Fruit fly (Drosophila melanogaster) whole organism, prepupa: ENCODE data around the gene sra.

ENCODE experiments used
- Blimp-1 ChIP-seq: fragments of 200-800 bp; sonication (Bioruptor generic); optimal IDR thresholded peaks from 3 replicates; lab custom pipeline; 2017; ENCODE audit warnings: missing biosample characterization, missing genetic modification characterization, mild to moderate bottlenecking, moderate library complexity, missing genetic modification reagents
- CG10631 ChIP-seq: fragments of 200-800 bp; sonication (Bioruptor generic); optimal IDR thresholded peaks from 2 replicates; lab custom pipeline; 2016; ENCODE audit warnings: missing biosample characterization, missing genetic modification characterization
- CG10669 ChIP-seq: fragments of 200-800 bp; sonication (Bioruptor generic); optimal IDR thresholded peaks from 3 replicates; lab custom pipeline; 2018; ENCODE audit warnings: missing biosample characterization, mild to moderate bottlenecking, missing genetic modification characterization, moderate library complexity
- CG11294 ChIP-seq: fragments of 200-800 bp; sonication (Bioruptor generic); IDR thresholded peaks from 2 replicates; pipeline ENCODE4 v1.3.6; 2022; ENCODE audit warnings: missing biosample characterization, missing genetic modification characterization
- CG1621 ChIP-seq: fragments of 200-800 bp; sonication (Bioruptor generic); optimal IDR thresholded peaks from 3 replicates; lab custom pipeline; 2018; ENCODE audit warnings: missing biosample characterization, mild to moderate bottlenecking, missing genetic modification characterization
- CG31627 ChIP-seq: fragments of 200-800 bp; sonication (Bioruptor generic); optimal IDR thresholded peaks from 3 replicates; lab custom pipeline; 2016; ENCODE audit warnings: missing biosample characterization, missing genetic modification characterization
- CG32006 ChIP-seq: fragments of 200-800 bp; sonication (Bioruptor generic); optimal IDR thresholded peaks from 3 replicates; lab custom pipeline; 2017; ENCODE audit warnings: missing biosample characterization, mild to moderate bottlenecking, missing genetic modification characterization
- CG4318 ChIP-seq: fragments of 200-800 bp; sonication (Bioruptor generic); optimal IDR thresholded peaks from 3 replicates; lab custom pipeline; 2017; ENCODE audit warnings: missing biosample characterization, mild to moderate bottlenecking, missing genetic modification characterization
- CG6276 ChIP-seq: fragments of 200-800 bp; sonication (Bioruptor generic); optimal IDR thresholded peaks from 2 replicates; lab custom pipeline; 2017; ENCODE audit warnings: missing biosample characterization, mild to moderate bottlenecking, missing genetic modification characterization
- CG6792 ChIP-seq: fragments of 200-800 bp; sonication (Bioruptor generic); optimal IDR thresholded peaks from 3 replicates; lab custom pipeline; 2016; ENCODE audit warnings: missing biosample characterization, missing genetic modification characterization
- CG6808 ChIP-seq: fragments of 200-800 bp; sonication (Bioruptor generic); optimal IDR thresholded peaks from 3 replicates; lab custom pipeline; 2017; ENCODE audit warnings: missing biosample characterization, missing genetic modification characterization, mild to moderate bottlenecking, moderate library complexity, missing genetic modification reagents
- CG7368 ChIP-seq: fragments of 200-800 bp; sonication (Bioruptor generic); optimal IDR thresholded peaks from 3 replicates; lab custom pipeline; 2016; ENCODE audit warnings: missing biosample characterization, missing genetic modification characterization
- CG8119 ChIP-seq: fragments of 200-800 bp; sonication (Bioruptor generic); IDR thresholded peaks from 3 replicates; pipeline ENCODE4 v1.3.6; 2022; ENCODE audit warnings: missing biosample characterization, missing genetic modification characterization
- CG8319 ChIP-seq: fragments of 200-800 bp; sonication (Bioruptor generic); optimal IDR thresholded peaks from 3 replicates; lab custom pipeline; 2016; ENCODE audit warnings: missing biosample characterization, missing genetic modification characterization
- CG8632 ChIP-seq: fragments of 200-800 bp; sonication (Bioruptor generic); optimal IDR thresholded peaks from 3 replicates; lab custom pipeline; 2016; ENCODE audit warnings: missing biosample characterization, missing genetic modification characterization
- Eip75B ChIP-seq: fragments of 200-800 bp; sonication (Bioruptor generic); optimal IDR thresholded peaks from 3 replicates; lab custom pipeline; 2016; ENCODE audit warnings: missing biosample characterization, missing genetic modification characterization
- Eip78C ChIP-seq: fragments of 200-800 bp; sonication (Bioruptor generic); peaks from one replicate; lab custom pipeline; 2016; ENCODE audit warnings: missing biosample characterization, missing genetic modification characterization
- Ets21C ChIP-seq: fragments of 200-800 bp; sonication (Bioruptor generic); optimal IDR thresholded peaks from 3 replicates; lab custom pipeline; 2016; ENCODE audit warnings: missing biosample characterization, missing genetic modification characterization
- Ets96B ChIP-seq: fragments of 200-800 bp; optimal IDR thresholded peaks from 2 replicates; lab custom pipeline; 2019; ENCODE audit warnings: missing biosample characterization, mild to moderate bottlenecking, missing genetic modification characterization, moderate library complexity
- Gug ChIP-seq: fragments of 200-800 bp; sonication (Bioruptor generic); IDR thresholded peaks from 2 replicates; pipeline ENCODE4 v1.3.6; 2022; ENCODE audit warnings: missing biosample characterization, missing genetic modification characterization
- Hr38 ChIP-seq: sonication (Bioruptor generic); optimal IDR thresholded peaks from 2 replicates; lab custom pipeline; 2016; ENCODE audit warnings: missing biosample characterization, missing genetic modification characterization
- Hr39 ChIP-seq: fragments of 200-800 bp; sonication (Bioruptor generic); optimal IDR thresholded peaks from 2 replicates; lab custom pipeline; 2016; ENCODE audit warnings: missing biosample characterization, missing genetic modification characterization
- Hr4 ChIP-seq: fragments of 200-800 bp; sonication (Bioruptor generic); optimal IDR thresholded peaks from 3 replicates; lab custom pipeline; 2016; ENCODE audit warnings: missing biosample characterization, missing genetic modification characterization
- Lpt ChIP-seq: fragments of 200-800 bp; sonication (Bioruptor generic); optimal IDR thresholded peaks from 3 replicates; lab custom pipeline; 2016; ENCODE audit warnings: missing biosample characterization, missing genetic modification characterization
- Met ChIP-seq: fragments of 200-800 bp; sonication (Bioruptor generic); optimal IDR thresholded peaks from 3 replicates; lab custom pipeline; 2016; ENCODE audit warnings: missing biosample characterization, missing genetic modification characterization
- OdsH ChIP-seq: fragments of 200-800 bp; sonication (Bioruptor generic); optimal IDR thresholded peaks from 3 replicates; lab custom pipeline; 2016; ENCODE audit warnings: missing biosample characterization, missing genetic modification characterization
- Smox ChIP-seq: fragments of 200-800 bp; sonication (Bioruptor generic); optimal IDR thresholded peaks from 3 replicates; lab custom pipeline; 2016; ENCODE audit warnings: missing biosample characterization, missing genetic modification characterization
- Sox14 ChIP-seq: fragments of 200-800 bp; sonication (Bioruptor generic); optimal IDR thresholded peaks from 3 replicates; lab custom pipeline; 2016; ENCODE audit warnings: missing biosample characterization, missing genetic modification characterization
- Sox15 ChIP-seq: fragments of 200-800 bp; sonication (Bioruptor generic); optimal IDR thresholded peaks from 3 replicates; lab custom pipeline; 2016; ENCODE audit warnings: missing biosample characterization, missing genetic modification characterization
- acj6 ChIP-seq: fragments of 200-800 bp; sonication (Bioruptor generic); optimal IDR thresholded peaks from 3 replicates; lab custom pipeline; 2016; ENCODE audit warnings: missing biosample characterization, missing genetic modification characterization
- cyc ChIP-seq: fragments of 200-800 bp; sonication (Bioruptor generic); optimal IDR thresholded peaks from 3 replicates; lab custom pipeline; 2016; ENCODE audit warnings: missing biosample characterization, missing genetic modification characterization
- eg ChIP-seq: fragments of 200-800 bp; sonication (Bioruptor generic); IDR thresholded peaks from 3 replicates; pipeline ENCODE4 v1.3.6; 2022; ENCODE audit warnings: missing biosample characterization, missing genetic modification characterization
- esn ChIP-seq: fragments of 200-800 bp; sonication (Bioruptor generic); optimal IDR thresholded peaks from 2 replicates; lab custom pipeline; 2016; ENCODE audit warnings: missing biosample characterization, mild to moderate bottlenecking, missing genetic modification characterization, moderate library complexity
- fd85E ChIP-seq: fragments of 200-800 bp; sonication (Bioruptor generic); optimal IDR thresholded peaks from 3 replicates; lab custom pipeline; 2016; ENCODE audit warnings: missing biosample characterization, missing genetic modification characterization
- fkh ChIP-seq: fragments of 200-800 bp; sonication (Bioruptor generic); optimal IDR thresholded peaks from 3 replicates; lab custom pipeline; 2017; ENCODE audit warnings: missing biosample characterization, mild to moderate bottlenecking, missing genetic modification characterization, moderate library complexity
- lz ChIP-seq: fragments of 200-800 bp; sonication (Bioruptor generic); optimal IDR thresholded peaks from 3 replicates; lab custom pipeline; 2016; ENCODE audit warnings: missing biosample characterization, missing genetic modification characterization
- net ChIP-seq: fragments of 200-800 bp; sonication (Bioruptor generic); optimal IDR thresholded peaks from 3 replicates; lab custom pipeline; 2016; ENCODE audit warnings: missing biosample characterization, missing genetic modification characterization
- pdm3 ChIP-seq: fragments of 200-800 bp; sonication (Bioruptor generic); optimal IDR thresholded peaks from 3 replicates; lab custom pipeline; 2016; ENCODE audit warnings: missing biosample characterization, missing genetic modification characterization
- salr ChIP-seq, 2 experiments: fragments of 200-800 bp; sonication (Bioruptor generic); optimal IDR thresholded peaks; 3 replicates each; lab custom pipeline; 2016 to 2018; ENCODE audit warnings: missing biosample characterization in 2 of 2, missing genetic modification characterization in 2 of 2, mild to moderate bottlenecking in 1 of 2
- ss ChIP-seq, 2 experiments: fragments of 200-800 bp; sonication (Bioruptor generic); optimal IDR thresholded peaks; 2 replicates in 1 of 2; 3 replicates in 1 of 2; lab custom pipeline; 2017 to 2018; ENCODE audit warnings: mild to moderate bottlenecking in 2 of 2, missing biosample characterization in 2 of 2, missing genetic modification characterization in 2 of 2, moderate library complexity in 1 of 2
- svp ChIP-seq: fragments of 200-800 bp; sonication (Bioruptor generic); peaks from one replicate; lab custom pipeline; 2016; ENCODE audit warnings: missing biosample characterization, missing genetic modification characterization
- topi ChIP-seq: fragments of 200-800 bp; sonication (Bioruptor generic); optimal IDR thresholded peaks from 3 replicates; lab custom pipeline; 2016; ENCODE audit warnings: missing biosample characterization, missing genetic modification characterization
- vri ChIP-seq: fragments of 200-800 bp; sonication (Bioruptor generic); optimal IDR thresholded peaks from 3 replicates; lab custom pipeline; 2016; ENCODE audit warnings: missing biosample characterization, mild to moderate bottlenecking, missing genetic modification characterization

sra gene

DNA sequence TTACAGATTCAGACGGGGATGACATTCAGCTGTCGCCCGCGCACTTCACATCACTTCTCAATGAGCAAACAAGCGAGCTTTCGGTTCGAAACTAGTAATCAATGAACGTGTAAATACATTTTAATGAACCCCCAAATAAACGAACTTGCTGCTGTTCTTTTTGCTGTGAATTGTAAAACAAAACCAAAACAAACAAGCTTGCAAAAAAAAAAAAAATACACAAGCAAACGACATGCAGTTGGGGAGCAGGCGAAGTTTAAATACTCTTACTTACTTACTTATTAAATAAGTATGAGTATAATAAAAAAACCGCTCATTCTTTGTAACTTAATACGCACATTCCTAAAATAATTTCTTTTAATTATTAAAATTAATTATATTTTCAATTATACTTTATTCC is 32.5 kb upstream of the sra start (continued):
- peak in 1 of 2 experiments; percentile 24 for TF ChIP-seq salr (GFP tag; optimal IDR thresholded peaks at IDR 0.05; lab: Kevin White, UChicago)
- peak; percentile 23 for TF ChIP-seq CG6792 (GFP tag; lab: Kevin White, UChicago)
- peak; percentile 23 for TF ChIP-seq Met (GFP tag; lab: Kevin White, UChicago)
- peak; percentile 3 to 47 for TF ChIP-seq ss (GFP tag; optimal IDR thresholded peaks at IDR 0.05; lab: Kevin White, UChicago)

DNA sequence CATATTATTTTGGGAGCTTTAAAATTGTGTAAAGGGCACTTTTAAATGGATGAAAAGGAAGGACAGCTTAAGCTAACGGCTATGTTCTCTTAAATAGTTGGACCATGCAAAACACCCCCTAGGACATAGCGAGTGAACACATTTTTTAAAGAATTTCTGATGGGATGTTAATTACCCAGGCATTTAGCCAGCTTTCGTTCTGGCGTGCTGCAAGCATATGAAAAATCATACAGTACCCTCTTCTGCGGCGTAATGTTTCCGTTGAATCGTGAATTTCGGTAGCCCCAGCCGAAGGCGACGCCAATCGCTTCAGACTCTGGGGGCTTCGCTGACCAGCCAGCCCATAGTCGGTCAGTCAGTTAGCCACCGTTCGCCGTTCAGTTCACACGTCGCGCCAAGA is 32.1 kb upstream of the sra start, which contains the start of gene CG6006:
CG6006 (plus strand) TSS at position 301 of the 400 bp plus-strand sequence.
- TF ChIP-seq svp (GFP tag; lab: Kevin White, UChicago) = peak; percentile 52
- no peak for TF ChIP-seq CG6808 (GFP tag; lab: Kevin White, UChicago)
- peak; percentile 18 for TF ChIP-seq CG32006 (GFP tag; lab: Kevin White, UChicago)
- TF ChIP-seq CG31627 (GFP tag; lab: Kevin White, UChicago) = no peak
- no peak for TF ChIP-seq Gug (GFP tag; lab: Robert Waterston, UW)
- TF ChIP-seq eg (GFP tag; lab: Robert Waterston, UW) = 0 out of 3 replicates have a peak, but pooled peaks have one; percentile 14

DNA sequence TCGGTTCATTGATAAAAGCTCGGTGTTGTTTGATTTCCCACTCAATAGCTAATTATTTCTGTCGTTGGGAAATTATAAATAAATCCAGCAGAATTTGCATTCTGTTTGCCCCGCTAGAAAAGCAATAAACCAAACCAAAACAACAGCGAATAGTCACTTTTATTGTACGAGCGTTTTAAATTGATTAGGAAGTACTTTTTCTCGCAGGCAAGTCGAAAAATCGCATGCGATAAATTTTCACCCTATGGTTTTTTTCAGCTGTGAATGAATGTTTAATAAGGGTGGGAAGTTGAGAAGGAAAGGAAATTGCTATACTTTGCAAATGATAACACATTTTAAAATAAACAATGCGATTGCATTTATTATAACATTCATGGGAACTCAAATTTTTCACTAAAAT is 30.8 kb upstream of the sra start:
- TF ChIP-seq Met (GFP tag; lab: Kevin White, UChicago) (no peak), Eip78C (peak; percentile 19)

DNA sequence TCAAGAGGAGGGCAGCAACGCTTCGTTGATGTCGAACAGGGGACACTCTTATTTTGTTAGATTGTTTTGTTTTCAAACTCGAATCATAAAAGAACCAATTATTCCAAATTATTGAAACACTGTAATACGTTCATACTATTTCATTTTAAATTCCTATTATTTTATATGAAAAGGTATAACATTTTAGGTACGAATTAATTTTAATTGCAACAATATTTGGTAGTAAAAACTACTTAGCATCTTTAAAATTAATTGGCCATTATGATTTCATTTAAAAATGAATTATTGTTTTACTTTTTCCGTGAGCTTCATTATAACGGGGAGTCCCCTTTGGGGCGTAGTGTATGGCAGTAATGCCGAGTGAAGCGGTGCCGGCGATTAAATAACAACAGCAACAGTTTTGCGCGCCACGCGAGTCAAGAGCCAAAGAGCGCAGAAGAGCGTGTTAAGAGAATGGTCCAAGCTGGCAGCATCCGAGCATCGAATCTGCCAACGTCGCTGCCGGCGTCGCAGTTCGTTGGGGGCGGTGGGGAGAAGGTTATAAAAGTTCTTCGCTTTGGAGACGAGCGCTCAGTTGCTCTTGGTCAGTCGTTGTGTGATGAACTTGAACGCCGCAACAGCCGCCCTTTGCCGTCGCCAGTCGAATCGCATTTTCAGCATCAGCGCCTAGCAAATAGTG is 29.1 kb upstream of the sra start:
- TF ChIP-seq fd85E (GFP tag; lab: Kevin White, UChicago) = peak; percentile 9
- peak; percentile 66 for TF ChIP-seq pdm3 (GFP tag; lab: Kevin White, UChicago)
- peak; percentile 31 for TF ChIP-seq CG4318 (GFP tag; lab: Kevin White, UChicago)
- peak; percentile 55 for TF ChIP-seq Ets96B
- no peak for TF ChIP-seq Hr38 (GFP tag; lab: Kevin White, UChicago)
- peak; percentile 67 for TF ChIP-seq OdsH (GFP tag; lab: Kevin White, UChicago)
- TF ChIP-seq Eip78C = peak; percentile 92
- peak; percentile 29 for TF ChIP-seq Sox15 (GFP tag; lab: Kevin White, UChicago)
- peak; percentile 81 for TF ChIP-seq esn (GFP tag; lab: Kevin White, UChicago)
- peak; percentile 61; the same call in 2 of the 3 replicates for TF ChIP-seq eg (GFP tag; lab: Robert Waterston, UW)
- peak; percentile 68 for TF ChIP-seq net
- TF ChIP-seq Hr4 (GFP tag; lab: Kevin White, UChicago) = peak; percentile 70
- peak; percentile 78 for TF ChIP-seq topi (GFP tag; lab: Kevin White, UChicago)
- peak; percentile 70 for TF ChIP-seq CG6276
- TF ChIP-seq cyc (GFP tag; lab: Kevin White, UChicago) = peak; percentile 46
- peak; percentile 61 for TF ChIP-seq acj6 (GFP tag; lab: Kevin White, UChicago)
- peak; percentile 54 for TF ChIP-seq Hr39 (GFP tag; lab: Kevin White, UChicago)
- TF ChIP-seq CG10669 = peak; percentile 57
- peak; percentile 77 for TF ChIP-seq CG32006 (GFP tag; lab: Kevin White, UChicago)
- peak in 1 of 2 experiments; percentile 75 for TF ChIP-seq salr (GFP tag; optimal IDR thresholded peaks at IDR 0.05; lab: Kevin White, UChicago)
- TF ChIP-seq Lpt (GFP tag; lab: Kevin White, UChicago) = peak; percentile 26
- peak; percentile 37 for TF ChIP-seq CG8319 (GFP tag; lab: Kevin White, UChicago)
- peak; percentile 65 for TF ChIP-seq Sox14
- peak; percentile 61 for TF ChIP-seq lz (GFP tag; lab: Kevin White, UChicago)
- TF ChIP-seq Blimp-1 = peak; percentile 47
- peak; percentile 94 for TF ChIP-seq vri (GFP tag; lab: Kevin White, UChicago)
- TF ChIP-seq CG1621 = peak; percentile 15
- peak; percentile 11; the same call in 1 of the 2 replicates for TF ChIP-seq CG11294 (GFP tag; lab: Robert Waterston, UW)
- peak; percentile 72; the same call in 2 of the 3 replicates for TF ChIP-seq CG8119
- peak; percentile 48 for TF ChIP-seq Ets21C (GFP tag; lab: Kevin White, UChicago)
- peak; percentile 70 for TF ChIP-seq Eip75B (GFP tag; lab: Kevin White, UChicago)
- TF ChIP-seq CG8632 (GFP tag; lab: Kevin White, UChicago) = peak; percentile 69
- TF ChIP-seq CG31627 (GFP tag; lab: Kevin White, UChicago) = peak; percentile 52
- TF ChIP-seq CG10631 (GFP tag; lab: Kevin White, UChicago) = peak; percentile 67
- TF ChIP-seq Smox (GFP tag; lab: Kevin White, UChicago) = peak; percentile 72
- peak; percentile 60 for TF ChIP-seq CG6792 (GFP tag; lab: Kevin White, UChicago)
- peak; percentile 3 for TF ChIP-seq CG7368 (GFP tag; lab: Kevin White, UChicago)
- no peak for TF ChIP-seq fkh (GFP tag; lab: Kevin White, UChicago)
